Fruit fly (Drosophila melanogaster): ENCODE data around the gene CG3345.

Gene CG3345

dm6 chr2L:286421-286820 lies 17.5 kb downstream of the CG3345 start (continued):
- TF ChIP-seq yki (optimal IDR thresholded peaks at IDR 0.05) (no peak), Nf-YA (GFP tag; IDR thresholded peaks at IDR 0.05) (no peak), btn (GFP tag; optimal IDR thresholded peaks at IDR 0.05) (peak; percentile 29), Hmx (GFP tag; optimal IDR thresholded peaks at IDR 0.05) (no peak), cas (GFP tag; IDR thresholded peaks at IDR 0.05) (peak; percentile 58; the same call in 1 of the 2 replicates), CG2199 (GFP tag; IDR thresholded peaks at IDR 0.05) (no peak), CG5953 (GFP tag; IDR thresholded peaks at IDR 0.05) (peak; percentile 55), CG10979 (tag; optimal IDR thresholded peaks at IDR 0.05) (peak; percentile 7), pho (GFP tag; optimal IDR thresholded peaks at IDR 0.05) (peak; percentile 64), CG8359 (GFP tag; optimal IDR thresholded peaks at IDR 0.05; ENCODE audit: borderline replicate concordance) (no peak), twi (tag; optimal IDR thresholded peaks at IDR 0.05) (no peak), CG6683 (GFP tag; optimal IDR thresholded peaks at IDR 0.05) (peak; percentile 32), CG1832 (GFP tag; optimal IDR thresholded peaks at IDR 0.05) (no peak), CG4820 (GFP tag; optimal IDR thresholded peaks at IDR 0.05) (peak; percentile 37), usp (GFP tag; optimal IDR thresholded peaks at IDR 0.05) (no peak), Lim3 (GFP tag; IDR thresholded peaks at IDR 0.05) (no peak), dysf (GFP tag; IDR thresholded peaks at IDR 0.05) (peak; percentile 75), CG3726 (GFP tag; IDR thresholded peaks at IDR 0.05) (no peak), CG8924 (tag; optimal IDR thresholded peaks at IDR 0.05) (peak; percentile 19), CG12219 (GFP tag; optimal IDR thresholded peaks at IDR 0.05) (peak; percentile 65), luna (GFP tag; optimal IDR thresholded peaks at IDR 0.05) (no peak), pzg (GFP tag; optimal IDR thresholded peaks at IDR 0.05) (peak; percentile 22), Sin3A (optimal IDR thresholded peaks at IDR 0.05) (no peak), fu2 (GFP tag; optimal IDR thresholded peaks at IDR 0.05) (peak; percentile 57), gce (GFP tag; IDR thresholded peaks at IDR 0.05) (peak; percentile 11; the same call in 1 of the 3 replicates), CG33213 (GFP tag; optimal IDR thresholded peaks at IDR 0.05) (peak; percentile 44), Tbp (GFP tag; optimal IDR thresholded peaks at IDR 0.05) (no peak), CG4282 (GFP tag; optimal IDR thresholded peaks at IDR 0.05) (no peak), jumu (GFP tag; optimal IDR thresholded peaks at IDR 0.05) (peak; percentile 51), unpg (GFP tag; optimal IDR thresholded peaks at IDR 0.05) (peak; percentile 63), Aef1 (GFP tag; IDR thresholded peaks at IDR 0.05) (peak; percentile 68), repo (GFP tag; optimal IDR thresholded peaks at IDR 0.05) (peak; percentile 22), CG1603 (tag; optimal IDR thresholded peaks at IDR 0.05) (peak; percentile 57), Lpt (GFP tag; optimal IDR thresholded peaks at IDR 0.05) (no peak), D19A (tag; optimal IDR thresholded peaks at IDR 0.05) (peak; percentile 5), ttk (GFP tag; IDR thresholded peaks at IDR 0.05) (peak; percentile 49; the same call in 1 of the 2 replicates), CG15514 (GFP tag; optimal IDR thresholded peaks at IDR 0.05) (peak; percentile 79), Camta (GFP tag; optimal IDR thresholded peaks at IDR 0.05) (peak; percentile 42), scrt (GFP tag; optimal IDR thresholded peaks at IDR 0.05) (peak; percentile 59), CG2889 (GFP tag; IDR thresholded peaks at IDR 0.05) (peak; percentile 23; the same call in 1 of the 3 replicates), aop (GFP tag; IDR thresholded peaks at IDR 0.05) (peak; percentile 66), Optix (GFP tag; IDR thresholded peaks at IDR 0.05) (peak; percentile 75), CG17612 (GFP tag; IDR thresholded peaks at IDR 0.05) (0 out of 2 replicates have a peak, but pooled peaks have one; percentile 23), CG8765 (GFP tag; IDR thresholded peaks at IDR 0.05) (no peak), CG15269 (tag; optimal IDR thresholded peaks at IDR 0.05) (peak; percentile 74), Doc3 (GFP tag; IDR thresholded peaks at IDR 0.05; ENCODE audit: partially characterized antibody) (no peak), CG15696 (tag; optimal IDR thresholded peaks at IDR 0.05) (peak; percentile 15), Pdp1 (GFP tag; optimal IDR thresholded peaks at IDR 0.05) (peak; percentile 46 to 71), Dref (GFP tag; IDR thresholded peaks at IDR 0.05) (peak; percentile 37), CG31365 (tag; optimal IDR thresholded peaks at IDR 0.05) (no peak), CG11398 (GFP tag; optimal IDR thresholded peaks at IDR 0.05) (peak; percentile 44), phol (tag; optimal IDR thresholded peaks at IDR 0.05) (peak; percentile 26)
